Worm (Caenorhabditis elegans): ENCODE measurements around the gene sre-53.

- no peak for TF ChIP-seq him-1 (tag; optimal IDR thresholded peaks at IDR 0.05)
- no peak for TF ChIP-seq W03F9.2 (tag; optimal IDR thresholded peaks at IDR 0.05)
These were observed 16.4 kb upstream of the sre-53 start, which contains the start of gene sop-2 for ce11 chrII:12339644-12340043.
